1 fruit fly cellular context compared by ENCODE assay signal in the genomic region with DNA sequence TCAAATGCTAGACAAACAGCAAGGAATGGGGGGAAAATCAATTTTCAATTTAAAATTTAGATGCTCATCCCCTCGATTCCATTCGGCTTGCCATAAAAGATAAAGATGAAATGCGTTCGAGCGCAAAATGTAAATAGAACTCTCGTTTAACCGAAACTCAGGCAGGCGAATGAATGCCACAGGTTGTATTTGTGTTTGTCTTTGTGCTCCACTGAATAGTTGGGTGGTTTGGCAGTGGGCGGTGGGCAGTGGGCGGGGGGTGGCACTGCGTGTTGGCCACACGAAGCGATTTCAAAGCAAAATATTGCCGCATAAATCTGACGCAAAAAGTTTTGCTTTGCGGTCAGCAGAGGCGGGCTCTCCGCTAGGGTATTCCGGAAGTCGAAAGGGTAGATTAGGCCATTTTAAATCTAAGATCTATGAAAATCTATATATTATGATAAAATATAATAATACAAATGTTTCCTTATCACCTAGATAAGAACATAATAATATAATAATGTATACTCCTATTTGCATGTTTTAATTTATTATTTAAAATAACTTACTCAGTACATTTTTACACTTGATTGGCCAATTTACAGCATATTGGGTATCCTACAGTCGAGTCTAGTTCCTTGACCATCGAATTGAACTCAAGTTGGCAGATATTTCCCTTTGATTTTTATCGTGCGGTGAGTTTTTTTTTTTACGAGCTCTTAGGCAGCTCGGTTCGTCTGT.
TF ChIP-seq lines count a peak whose summit lies in the region.

No protein-coding gene starts in this region.

TF ChIP-seq in whole organism, embryonic, 481 proteins besides CTCF, POLR2A, EP300 and RAD21 (continued from another document and continues in another):
- TF ChIP-seq amos (GFP tag; IDR thresholded peaks at IDR 0.05; lab: Robert Waterston, UW; ENCODE audit: partially characterized antibody): no peak
- TF ChIP-seq Hmx (GFP tag; optimal IDR thresholded peaks at IDR 0.05; lab: Kevin White, UChicago): no peak
- TF ChIP-seq gro (GFP tag; optimal IDR thresholded peaks at IDR 0.05; lab: Kevin White, UChicago): no peak
- TF ChIP-seq hbn (GFP tag; IDR thresholded peaks at IDR 0.05; lab: Robert Waterston, UW; ENCODE audit: partially characterized antibody): no peak
- peak; percentile 10 for TF ChIP-seq CG18011 (GFP tag; optimal IDR thresholded peaks at IDR 0.05; lab: Kevin White, UChicago)
- peak; percentile 69 for TF ChIP-seq CG12104 (GFP tag; optimal IDR thresholded peaks at IDR 0.05; lab: Kevin White, UChicago)
- no peak for TF ChIP-seq fu2 (GFP tag; optimal IDR thresholded peaks at IDR 0.05; lab: Kevin White, UChicago)
- TF ChIP-seq Stat92E (GFP tag; optimal IDR thresholded peaks at IDR 0.05; lab: Kevin White, UChicago): no peak
- TF ChIP-seq D (optimal IDR thresholded peaks at IDR 0.05; lab: Kevin White, UChicago): no peak
- TF ChIP-seq D (GFP tag; optimal IDR thresholded peaks at IDR 0.05; lab: Kevin White, UChicago): peak; percentile 38
- no peak for TF ChIP-seq pho (GFP tag; optimal IDR thresholded peaks at IDR 0.05; lab: Kevin White, UChicago)
- peak; percentile 46; the same call in 1 of the 2 replicates for TF ChIP-seq ranshi (GFP tag; IDR thresholded peaks at IDR 0.05; lab: Robert Waterston, UW)
- peak; percentile 92 for TF ChIP-seq sr (GFP tag; IDR thresholded peaks at IDR 0.05; lab: Robert Waterston, UW)
- peak; percentile 38 for TF ChIP-seq CG4424 (GFP tag; optimal IDR thresholded peaks at IDR 0.05; lab: Kevin White, UChicago)
- TF ChIP-seq gcm (GFP tag; optimal IDR thresholded peaks at IDR 0.05; lab: Kevin White, UChicago): peak; percentile 19
- no peak for TF ChIP-seq ems (GFP tag; optimal IDR thresholded peaks at IDR 0.05; lab: Kevin White, UChicago)
- no peak; the same call in 1 of the 2 replicates for TF ChIP-seq sisA (GFP tag; IDR thresholded peaks at IDR 0.05; lab: Robert Waterston, UW)
- no peak for TF ChIP-seq hb (GFP tag; IDR thresholded peaks at IDR 0.05; lab: Robert Waterston, UW; ENCODE audit: partially characterized antibody)
- TF ChIP-seq H2.0 (GFP tag; IDR thresholded peaks at IDR 0.05; lab: Robert Waterston, UW): no peak; the same call in 1 of the 2 replicates
- TF ChIP-seq CG17328 (GFP tag; IDR thresholded peaks at IDR 0.05; lab: Robert Waterston, UW): peak; percentile 37; the same call in 1 of the 2 replicates
- no peak for TF ChIP-seq CG8765 (GFP tag; IDR thresholded peaks at IDR 0.05; lab: Robert Waterston, UW)
- peak; percentile 65 for TF ChIP-seq CG18262 (tag; optimal IDR thresholded peaks at IDR 0.05; lab: Kevin White, UChicago)
- no peak for TF ChIP-seq CG2202 (tag; optimal IDR thresholded peaks at IDR 0.05; lab: Kevin White, UChicago)
- peak; percentile 51 for TF ChIP-seq danr (GFP tag; IDR thresholded peaks at IDR 0.05; lab: Robert Waterston, UW)
- TF ChIP-seq kah (GFP tag; optimal IDR thresholded peaks at IDR 0.05; lab: Kevin White, UChicago): no peak
- TF ChIP-seq CG1647 (GFP tag; optimal IDR thresholded peaks at IDR 0.05; lab: Kevin White, UChicago): no peak
- TF ChIP-seq shn (GFP tag; optimal IDR thresholded peaks at IDR 0.05; lab: Kevin White, UChicago): no peak
- TF ChIP-seq CG2678 (tag; optimal IDR thresholded peaks at IDR 0.05; lab: Kevin White, UChicago): peak; percentile 83
- TF ChIP-seq CG15269 (tag; optimal IDR thresholded peaks at IDR 0.05; lab: Kevin White, UChicago): peak; percentile 76
- peak; percentile 76 for TF ChIP-seq bcd (GFP tag; optimal IDR thresholded peaks at IDR 0.05; lab: Kevin White, UChicago)
- peak; percentile 28 for TF ChIP-seq Dek (tag; optimal IDR thresholded peaks at IDR 0.05; lab: Kevin White, UChicago)
- no peak for TF ChIP-seq CG4617 (GFP tag; optimal IDR thresholded peaks at IDR 0.05; lab: Kevin White, UChicago; ENCODE audit: borderline replicate concordance)
- TF ChIP-seq org-1 (GFP tag; optimal IDR thresholded peaks at IDR 0.05; lab: Kevin White, UChicago): peak; percentile 70
- peak; percentile 34 for TF ChIP-seq CG10979 (tag; optimal IDR thresholded peaks at IDR 0.05; lab: Kevin White, UChicago)
- no peak for TF ChIP-seq cas (GFP tag; IDR thresholded peaks at IDR 0.05; lab: Robert Waterston, UW)
- no peak for TF ChIP-seq fru (optimal IDR thresholded peaks at IDR 0.05; lab: Kevin White, UChicago)
- TF ChIP-seq CG7357 (GFP tag; IDR thresholded peaks at IDR 0.05; lab: Robert Waterston, UW): peak; percentile 61
- TF ChIP-seq Nf-YC (tag; optimal IDR thresholded peaks at IDR 0.05; lab: Kevin White, UChicago): no peak
- no peak for TF ChIP-seq unc-4 (GFP tag; IDR thresholded peaks at IDR 0.05; lab: Robert Waterston, UW; ENCODE audit: partially characterized antibody)
- TF ChIP-seq inv (GFP tag; IDR thresholded peaks at IDR 0.05; lab: Robert Waterston, UW; ENCODE audit: partially characterized antibody): no peak
- TF ChIP-seq HmgZ (tag; optimal IDR thresholded peaks at IDR 0.05; lab: Kevin White, UChicago): no peak
- TF ChIP-seq B-H1 (GFP tag; IDR thresholded peaks at IDR 0.05; lab: Robert Waterston, UW): peak; percentile 46; the same call in 2 of the 3 replicates
- no peak for TF ChIP-seq CG1832 (GFP tag; optimal IDR thresholded peaks at IDR 0.05; lab: Kevin White, UChicago)
- TF ChIP-seq CG14441 (GFP tag; IDR thresholded peaks at IDR 0.05; lab: Robert Waterston, UW): peak; percentile 74
- TF ChIP-seq Oli (tag; optimal IDR thresholded peaks at IDR 0.05; lab: Kevin White, UChicago): peak; percentile 76
- TF ChIP-seq slou (GFP tag; optimal IDR thresholded peaks at IDR 0.05; lab: Kevin White, UChicago): peak; percentile 15
- no peak for TF ChIP-seq Sin3A (optimal IDR thresholded peaks at IDR 0.05; lab: Kevin White, UChicago)
- TF ChIP-seq D19A (tag; optimal IDR thresholded peaks at IDR 0.05; lab: Kevin White, UChicago): peak; percentile 49
- peak; percentile 35 for TF ChIP-seq CG11723 (GFP tag; optimal IDR thresholded peaks at IDR 0.05; lab: Kevin White, UChicago)
- TF ChIP-seq schlank (tag; optimal IDR thresholded peaks at IDR 0.05; lab: Kevin White, UChicago): no peak
- no peak for TF ChIP-seq Sry-β (GFP tag; optimal IDR thresholded peaks at IDR 0.05; lab: Kevin White, UChicago)
- peak; percentile 25; the same call in 1 of the 2 replicates for TF ChIP-seq CG14014 (GFP tag; IDR thresholded peaks at IDR 0.05; lab: Robert Waterston, UW)
- peak; percentile 3 for TF ChIP-seq CG6683 (GFP tag; optimal IDR thresholded peaks at IDR 0.05; lab: Kevin White, UChicago)
- TF ChIP-seq Nf-YA (GFP tag; IDR thresholded peaks at IDR 0.05; lab: Robert Waterston, UW): no peak
- peak; percentile 33 for TF ChIP-seq CG15514 (GFP tag; optimal IDR thresholded peaks at IDR 0.05; lab: Kevin White, UChicago)
- TF ChIP-seq sna (GFP tag; IDR thresholded peaks at IDR 0.05; lab: Robert Waterston, UW; ENCODE audit: partially characterized antibody): no peak
- peak in 1 of 2 experiments; percentile 66 for TF ChIP-seq dpn (GFP tag; optimal IDR thresholded peaks at IDR 0.05; lab: Kevin White, UChicago)
- TF ChIP-seq CG12236 (GFP tag; optimal IDR thresholded peaks at IDR 0.05; lab: Kevin White, UChicago): no peak
- TF ChIP-seq Dbx (GFP tag; IDR thresholded peaks at IDR 0.05; lab: Robert Waterston, UW): 0 out of 3 replicates have a peak, but pooled peaks have one; percentile 43
- no peak for TF ChIP-seq nerfin-2 (GFP tag; IDR thresholded peaks at IDR 0.05; lab: Robert Waterston, UW; ENCODE audit: partially characterized antibody)
- no peak for TF ChIP-seq ERR (GFP tag; optimal IDR thresholded peaks at IDR 0.05; lab: Kevin White, UChicago)
- no peak for TF ChIP-seq CG12071 (GFP tag; optimal IDR thresholded peaks at IDR 0.05; lab: Kevin White, UChicago)
- peak; percentile 61 for TF ChIP-seq CG10366 (GFP tag; IDR thresholded peaks at IDR 0.05; lab: Robert Waterston, UW)
- TF ChIP-seq CG15073 (GFP tag; optimal IDR thresholded peaks at IDR 0.05; lab: Kevin White, UChicago): no peak
- no peak for TF ChIP-seq Pdp1 (GFP tag; optimal IDR thresholded peaks at IDR 0.05; lab: Kevin White, UChicago)
- peak; percentile 41 for TF ChIP-seq Blimp-1 (GFP tag; optimal IDR thresholded peaks at IDR 0.05; lab: Kevin White, UChicago)
- TF ChIP-seq Gsc (GFP tag; IDR thresholded peaks at IDR 0.05; lab: Robert Waterston, UW): no peak
- TF ChIP-seq Bdp1 (GFP tag; optimal IDR thresholded peaks at IDR 0.05; lab: Kevin White, UChicago): no peak
- peak; percentile 42; the same call in 2 of the 3 replicates for TF ChIP-seq CG14050 (GFP tag; IDR thresholded peaks at IDR 0.05; lab: Robert Waterston, UW)
- TF ChIP-seq CG2116 (GFP tag; optimal IDR thresholded peaks at IDR 0.05; lab: Kevin White, UChicago): peak; percentile 5
- peak; percentile 64 for TF ChIP-seq sens (GFP tag; lab: Kevin White, UChicago)
- no peak for TF ChIP-seq tna (GFP tag; IDR thresholded peaks at IDR 0.05; lab: Robert Waterston, UW; ENCODE audit: partially characterized antibody)
- peak; percentile 66 for TF ChIP-seq cwo (GFP tag; optimal IDR thresholded peaks at IDR 0.05; lab: Kevin White, UChicago)
- TF ChIP-seq lilli (GFP tag; optimal IDR thresholded peaks at IDR 0.05; lab: Kevin White, UChicago): peak; percentile 22
- no peak for TF ChIP-seq CG13287 (GFP tag; IDR thresholded peaks at IDR 0.05; lab: Robert Waterston, UW; ENCODE audit: partially characterized antibody)
- TF ChIP-seq CG1602 (GFP tag; optimal IDR thresholded peaks at IDR 0.05; lab: Kevin White, UChicago): peak; percentile 56
- peak; percentile 50; the same call in 1 of the 2 replicates for TF ChIP-seq CG31441 (GFP tag; IDR thresholded peaks at IDR 0.05; lab: Robert Waterston, UW)
- peak; percentile 31 for TF ChIP-seq CG5245 (GFP tag; optimal IDR thresholded peaks at IDR 0.05; lab: Kevin White, UChicago)
- peak; percentile 62 for TF ChIP-seq Xrp1 (GFP tag; IDR thresholded peaks at IDR 0.05; lab: Robert Waterston, UW)
- TF ChIP-seq CG9437 (GFP tag; optimal IDR thresholded peaks at IDR 0.05; lab: Kevin White, UChicago): peak; percentile 63
- TF ChIP-seq dm (GFP tag; optimal IDR thresholded peaks at IDR 0.05; lab: Kevin White, UChicago): no peak
- 0 out of 3 replicates have a peak, but pooled peaks have one; percentile 25 for TF ChIP-seq jigr1 (GFP tag; IDR thresholded peaks at IDR 0.05; lab: Robert Waterston, UW)
- TF ChIP-seq klu (GFP tag; IDR thresholded peaks at IDR 0.05; lab: Robert Waterston, UW): peak; percentile 49; the same call in 1 of the 2 replicates
- TF ChIP-seq B-H2 (GFP tag; optimal IDR thresholded peaks at IDR 0.05; lab: Kevin White, UChicago): no peak
- no peak for TF ChIP-seq Side (GFP tag; optimal IDR thresholded peaks at IDR 0.05; lab: Kevin White, UChicago)
- TF ChIP-seq CG17361 (GFP tag; IDR thresholded peaks at IDR 0.05; lab: Robert Waterston, UW): peak; percentile 83
- no peak for TF ChIP-seq chif (GFP tag; optimal IDR thresholded peaks at IDR 0.05; lab: Kevin White, UChicago)
- TF ChIP-seq Ssrp (tag; optimal IDR thresholded peaks at IDR 0.05; lab: Kevin White, UChicago): peak; percentile 60
- TF ChIP-seq CG17359 (tag; optimal IDR thresholded peaks at IDR 0.05; lab: Kevin White, UChicago): peak; percentile 49
- TF ChIP-seq ac (GFP tag; optimal IDR thresholded peaks at IDR 0.05; lab: Kevin White, UChicago): no peak
- peak; percentile 67 for TF ChIP-seq HHEX (GFP tag; optimal IDR thresholded peaks at IDR 0.05; lab: Kevin White, UChicago)
- TF ChIP-seq CG17568 (GFP tag; optimal IDR thresholded peaks at IDR 0.05; lab: Kevin White, UChicago): no peak
- TF ChIP-seq HLHmδ (GFP tag; optimal IDR thresholded peaks at IDR 0.05; lab: Kevin White, UChicago): no peak
- TF ChIP-seq Hr51 (GFP tag; optimal IDR thresholded peaks at IDR 0.05; lab: Kevin White, UChicago): peak in 1 of 2 experiments; percentile 79
- TF ChIP-seq ham (GFP tag; IDR thresholded peaks at IDR 0.05; lab: Robert Waterston, UW): no peak
- no peak for TF ChIP-seq CG34376 (GFP tag; optimal IDR thresholded peaks at IDR 0.05; lab: Kevin White, UChicago)
- no peak for TF ChIP-seq NK7.1 (GFP tag; optimal IDR thresholded peaks at IDR 0.05; lab: Kevin White, UChicago)
- TF ChIP-seq CG11696 (GFP tag; IDR thresholded peaks at IDR 0.05; lab: Robert Waterston, UW): no peak
- peak; percentile 13 for TF ChIP-seq gsb-n (tag; optimal IDR thresholded peaks at IDR 0.05; lab: Kevin White, UChicago)
- TF ChIP-seq ase (GFP tag; IDR thresholded peaks at IDR 0.05; lab: Robert Waterston, UW): peak; percentile 60; the same call in 1 of the 3 replicates
- peak; percentile 56 for TF ChIP-seq BtbVII (GFP tag; optimal IDR thresholded peaks at IDR 0.05; lab: Kevin White, UChicago)
- no peak for TF ChIP-seq sima (GFP tag; optimal IDR thresholded peaks at IDR 0.05; lab: Kevin White, UChicago)
- peak; percentile 11 for TF ChIP-seq fd3F (GFP tag; optimal IDR thresholded peaks at IDR 0.05; lab: Kevin White, UChicago)
- TF ChIP-seq Spps (tag; optimal IDR thresholded peaks at IDR 0.05; lab: Kevin White, UChicago): no peak
- TF ChIP-seq HmgD (GFP tag; optimal IDR thresholded peaks at IDR 0.05; lab: Kevin White, UChicago): no peak
- peak; percentile 18 for TF ChIP-seq CG3065 (GFP tag; optimal IDR thresholded peaks at IDR 0.05; lab: Kevin White, UChicago)
- TF ChIP-seq CG33213 (GFP tag; optimal IDR thresholded peaks at IDR 0.05; lab: Kevin White, UChicago): no peak
- TF ChIP-seq bigmax (GFP tag; optimal IDR thresholded peaks at IDR 0.05; lab: Kevin White, UChicago): no peak
- TF ChIP-seq CG3407 (GFP tag; optimal IDR thresholded peaks at IDR 0.05; lab: Kevin White, UChicago): no peak
- no peak for TF ChIP-seq ato (GFP tag; IDR thresholded peaks at IDR 0.05; lab: Robert Waterston, UW; ENCODE audit: partially characterized antibody)
- TF ChIP-seq onecut (GFP tag; IDR thresholded peaks at IDR 0.05; lab: Robert Waterston, UW): no peak
- TF ChIP-seq CG13296 (GFP tag; optimal IDR thresholded peaks at IDR 0.05; lab: Kevin White, UChicago): peak; percentile 50
- no peak for TF ChIP-seq CG12744 (GFP tag; optimal IDR thresholded peaks at IDR 0.05; lab: Kevin White, UChicago)
- peak; percentile 77 for TF ChIP-seq CG30403 (GFP tag; optimal IDR thresholded peaks at IDR 0.05; lab: Kevin White, UChicago)
- no peak for TF ChIP-seq CG18476 (GFP tag; optimal IDR thresholded peaks at IDR 0.05; lab: Kevin White, UChicago)
- TF ChIP-seq CkIIα-i1 (GFP tag; IDR thresholded peaks at IDR 0.05; lab: Robert Waterston, UW): no peak
- peak; percentile 17 for TF ChIP-seq salm (tag; optimal IDR thresholded peaks at IDR 0.05; lab: Kevin White, UChicago)
- peak; percentile 86 for TF ChIP-seq CG7556 (GFP tag; optimal IDR thresholded peaks at IDR 0.05; lab: Kevin White, UChicago)
- peak; percentile 65 for TF ChIP-seq E2f1 (GFP tag; IDR thresholded peaks at IDR 0.05; lab: Robert Waterston, UW)
- TF ChIP-seq CG10267 (tag; optimal IDR thresholded peaks at IDR 0.05; lab: Kevin White, UChicago): peak; percentile 18
- TF ChIP-seq crc (GFP tag; optimal IDR thresholded peaks at IDR 0.05; lab: Kevin White, UChicago): no peak
- no peak for TF ChIP-seq Max (GFP tag; optimal IDR thresholded peaks at IDR 0.05; lab: Kevin White, UChicago)
- peak; percentile 33 for TF ChIP-seq unpg (GFP tag; optimal IDR thresholded peaks at IDR 0.05; lab: Kevin White, UChicago)
